Worm (Caenorhabditis elegans) whole organism, mixed stage, embryonic: Measurements from ENCODE around the gene trpp-4.

ENCODE experiments used
- M03D4.4 ChIP-seq: sonication (generic microtip); optimal IDR thresholded peaks from 2 replicates; lab custom pipeline; 2017; ENCODE audit warnings: mild to moderate bottlenecking, missing genetic modification characterization, missing compliant biosample characterization
- bed-3 ChIP-seq: fragments of 200-800 bp; sonication (Bioruptor generic); optimal IDR thresholded peaks from 3 replicates; lab custom pipeline; 2018; ENCODE audit warnings: mild to moderate bottlenecking, missing genetic modification characterization, moderate library complexity, missing compliant biosample characterization
- blmp-1 ChIP-seq: fragments of 150-350 bp; optimal IDR thresholded peaks from 2 replicates; lab custom pipeline; 2014; ENCODE audit warnings: missing biosample characterization, missing genetic modification characterization
- ceh-39 ChIP-seq: fragments of 150-350 bp; optimal IDR thresholded peaks from 2 replicates; lab custom pipeline; 2014; ENCODE audit warnings: missing biosample characterization, missing genetic modification characterization
- ceh-43 ChIP-seq: fragments of 200-800 bp; sonication (Bioruptor generic); optimal IDR thresholded peaks from 2 replicates; lab custom pipeline; 2018; ENCODE audit warnings: mild to moderate bottlenecking, missing genetic modification characterization, moderate library complexity, missing compliant biosample characterization
- ceh-83 ChIP-seq: fragments of 200-800 bp; sonication (Bioruptor generic); optimal IDR thresholded peaks from 2 replicates; lab custom pipeline; 2018; ENCODE audit warnings: mild to moderate bottlenecking, missing genetic modification characterization, missing compliant biosample characterization
- ces-1 ChIP-seq: fragments of 150-350 bp; optimal IDR thresholded peaks from 2 replicates; lab custom pipeline; 2014; ENCODE audit warnings: missing biosample characterization, missing genetic modification reagents, missing genetic modification characterization
- cnd-1 ChIP-seq: fragments of 200-800 bp; sonication (Bioruptor generic); optimal IDR thresholded peaks from 2 replicates; lab custom pipeline; 2018; ENCODE audit warnings: mild to moderate bottlenecking, missing genetic modification characterization, missing compliant biosample characterization
- drap-1 ChIP-seq: fragments of 200-800 bp; sonication (Bioruptor generic); optimal IDR thresholded peaks from 3 replicates; lab custom pipeline; 2018; ENCODE audit warnings: mild to moderate bottlenecking, missing genetic modification characterization, missing compliant biosample characterization
- elt-1 ChIP-seq: sonication (generic microtip); optimal IDR thresholded peaks from 2 replicates; lab custom pipeline; 2017; ENCODE audit warnings: missing genetic modification characterization, mild to moderate bottlenecking, missing compliant biosample characterization, antibody characterized with exemption, moderate library complexity, borderline replicate concordance; ENCODE audit not compliant: insufficient read depth
- elt-3 ChIP-seq: fragments of 150-350 bp; optimal IDR thresholded peaks from 2 replicates; lab custom pipeline; 2014; ENCODE audit warnings: missing biosample characterization, missing genetic modification characterization
- flh-1 ChIP-seq: fragments of 200-800 bp; sonication (Bioruptor generic); optimal IDR thresholded peaks from 2 replicates; lab custom pipeline; 2018; ENCODE audit warnings: mild to moderate bottlenecking, missing genetic modification characterization, moderate library complexity, missing compliant biosample characterization
- ham-2 ChIP-seq: fragments of 200-800 bp; sonication (Bioruptor generic); optimal IDR thresholded peaks from 2 replicates; lab custom pipeline; 2018; ENCODE audit warnings: mild to moderate bottlenecking, missing genetic modification characterization, missing compliant biosample characterization
- hlh-1 ChIP-seq: fragments of 150-350 bp; optimal IDR thresholded peaks from 2 replicates; lab custom pipeline; 2014; ENCODE audit warnings: missing biosample characterization, missing genetic modification reagents, missing genetic modification characterization
- lin-13 ChIP-seq: fragments of 150-350 bp; optimal IDR thresholded peaks from 2 replicates; lab custom pipeline; 2014; ENCODE audit warnings: missing biosample characterization, missing genetic modification characterization
- lin-32 ChIP-seq: fragments of 200-800 bp; sonication (Bioruptor generic); optimal IDR thresholded peaks from 2 replicates; lab custom pipeline; 2018; ENCODE audit warnings: mild to moderate bottlenecking, missing genetic modification characterization, missing compliant biosample characterization
- lsy-2 ChIP-seq: fragments of 150-350 bp; optimal IDR thresholded peaks from 2 replicates; lab custom pipeline; 2014; ENCODE audit warnings: missing biosample characterization, missing genetic modification characterization
- mab-5 ChIP-seq: fragments of 150-350 bp; optimal IDR thresholded peaks from 2 replicates; lab custom pipeline; 2014; ENCODE audit warnings: missing biosample characterization, missing genetic modification characterization
- mep-1 ChIP-seq: fragments of 150-350 bp; optimal IDR thresholded peaks from 2 replicates; lab custom pipeline; 2017; ENCODE audit warnings: missing biosample characterization, missing genetic modification reagents, missing genetic modification characterization, inconsistent platforms
- mls-2 ChIP-seq: sonication (generic microtip); optimal IDR thresholded peaks from 2 replicates; lab custom pipeline; 2016; ENCODE audit warnings: mild to moderate bottlenecking, missing genetic modification characterization, moderate library complexity, missing compliant biosample characterization
- nhr-12 ChIP-seq: fragments of 150-350 bp; optimal IDR thresholded peaks from 2 replicates; lab custom pipeline; 2014; ENCODE audit warnings: missing biosample characterization, missing genetic modification characterization
- nhr-2 ChIP-seq: fragments of 150-350 bp; optimal IDR thresholded peaks from 2 replicates; lab custom pipeline; 2014; ENCODE audit warnings: missing biosample characterization, missing genetic modification characterization
- nhr-237 ChIP-seq: fragments of 150-350 bp; optimal IDR thresholded peaks from 2 replicates; lab custom pipeline; 2014; ENCODE audit warnings: missing biosample characterization, missing genetic modification characterization
- nhr-28 ChIP-seq: fragments of 150-350 bp; optimal IDR thresholded peaks from 2 replicates; lab custom pipeline; 2014; ENCODE audit warnings: missing biosample characterization, missing genetic modification characterization
- nhr-76 ChIP-seq: sonication (generic microtip); optimal IDR thresholded peaks from 2 replicates; lab custom pipeline; 2017; ENCODE audit warnings: missing biosample characterization, missing genetic modification characterization
- pha-4 ChIP-seq: fragments of 150-350 bp; optimal IDR thresholded peaks from 2 replicates; lab custom pipeline; 2018; ENCODE audit warnings: missing biosample characterization, missing genetic modification reagents, missing genetic modification characterization
- sem-2 ChIP-seq: fragments of 200-800 bp; sonication (Bioruptor generic); optimal IDR thresholded peaks from 2 replicates; lab custom pipeline; 2018; ENCODE audit warnings: mild to moderate bottlenecking, missing genetic modification characterization, missing compliant biosample characterization
- snpc-4 ChIP-seq: fragments of 150-350 bp; optimal IDR thresholded peaks from 2 replicates; lab custom pipeline; 2014; ENCODE audit warnings: missing biosample characterization, missing genetic modification characterization
- sptf-1 ChIP-seq: sonication (generic microtip); optimal IDR thresholded peaks from 2 replicates; lab custom pipeline; 2017; ENCODE audit warnings: mild to moderate bottlenecking, missing genetic modification characterization, moderate library complexity, missing compliant biosample characterization
- tbx-8 ChIP-seq: fragments of 200-800 bp; sonication (Bioruptor generic); optimal IDR thresholded peaks from 2 replicates; lab custom pipeline; 2018; ENCODE audit warnings: mild to moderate bottlenecking, missing genetic modification characterization, moderate library complexity, missing compliant biosample characterization
- unc-120 ChIP-seq: sonication (generic microtip); optimal IDR thresholded peaks from 2 replicates; lab custom pipeline; 2017; ENCODE audit warnings: missing genetic modification characterization, missing compliant biosample characterization; ENCODE audit not compliant: poor library complexity, severe bottlenecking
- unc-39 ChIP-seq: fragments of 150-350 bp; optimal IDR thresholded peaks from 2 replicates; lab custom pipeline; 2014; ENCODE audit warnings: missing biosample characterization, missing genetic modification characterization
- unc-62 ChIP-seq: fragments of 150-350 bp; optimal IDR thresholded peaks from 2 replicates; lab custom pipeline; 2014; ENCODE audit warnings: missing biosample characterization, missing genetic modification reagents, missing genetic modification characterization
- zip-8 ChIP-seq: fragments of 150-350 bp; optimal IDR thresholded peaks from 2 replicates; lab custom pipeline; 2014; ENCODE audit warnings: missing biosample characterization, missing genetic modification characterization
- ztf-11 ChIP-seq: fragments of 150-350 bp; optimal IDR thresholded peaks from 2 replicates; lab custom pipeline; 2014; ENCODE audit warnings: missing biosample characterization, missing genetic modification characterization

Gene trpp-4

ce11 chrV:9414516-9414915, 14.4 kb downstream of the trpp-4 start, which contains the start of gene F36D4.4:
Gene F36D4.4 (minus strand): TSS chrV:9414616.
- no peak for TF ChIP-seq pha-4 (tag; lab: Kevin White, UChicago)
- no peak for TF ChIP-seq nhr-28 (tag; lab: Kevin White, UChicago)
- TF ChIP-seq ztf-11 (tag; lab: Kevin White, UChicago), result no peak
- no peak for TF ChIP-seq blmp-1
- TF ChIP-seq unc-120 (tag; lab: Kevin White, UChicago), result no peak
- TF ChIP-seq sem-2 (GFP tag; lab: Kevin White, UChicago), result no peak
- no peak for TF ChIP-seq zip-8 (tag; lab: Kevin White, UChicago)
- TF ChIP-seq bed-3 (GFP tag; lab: Kevin White, UChicago), result no peak
- TF ChIP-seq mls-2, result no peak
- TF ChIP-seq hlh-1 (tag; lab: Kevin White, UChicago), result no peak
- no peak for TF ChIP-seq nhr-2 (tag; lab: Kevin White, UChicago)
- no peak for TF ChIP-seq ham-2 (GFP tag; lab: Kevin White, UChicago)
- TF ChIP-seq M03D4.4 (tag; lab: Kevin White, UChicago), result no peak
- TF ChIP-seq nhr-12 (tag; lab: Kevin White, UChicago), result no peak

ce11 chrV:9416624-9417023, 16.5 kb downstream of the trpp-4 start, which contains the start of gene F36D4.1:
Gene F36D4.1 (plus strand): TSS chrV:9416924.
- TF ChIP-seq bed-3 (GFP tag; lab: Kevin White, UChicago), result no peak
- TF ChIP-seq nhr-28 (tag; lab: Kevin White, UChicago), result no peak
- TF ChIP-seq lsy-2 (tag; lab: Kevin White, UChicago), result no peak
- no peak for TF ChIP-seq cnd-1
- TF ChIP-seq elt-3, result no peak
- no peak for TF ChIP-seq elt-1 (tag; lab: Kevin White, UChicago)
- TF ChIP-seq mab-5 (tag; lab: Kevin White, UChicago), result no peak
- TF ChIP-seq ceh-43 (GFP tag; lab: Kevin White, UChicago), result no peak

ce11 chrV:9422745-9423144, 22.6 kb downstream of the trpp-4 start:
- TF ChIP-seq ham-2 (GFP tag; lab: Kevin White, UChicago), result peak; percentile 64
- TF ChIP-seq unc-39 (tag; lab: Kevin White, UChicago), result no peak
- TF ChIP-seq elt-3, result no peak
- peak; percentile 39 for TF ChIP-seq nhr-237

ce11 chrV:9423539-9423938, 23.4 kb downstream of the trpp-4 start:
- no peak for TF ChIP-seq unc-62 (GFP tag; lab: Kevin White, UChicago)
- peak; percentile 6 for TF ChIP-seq cnd-1

ce11 chrV:9424514-9424913, 24.4 kb downstream of the trpp-4 start:
- TF ChIP-seq zip-8 (tag; lab: Kevin White, UChicago), result no peak
- no peak for TF ChIP-seq mep-1 (tag; lab: Kevin White, UChicago)
- no peak for TF ChIP-seq bed-3 (GFP tag; lab: Kevin White, UChicago)
- TF ChIP-seq hlh-1 (tag; lab: Kevin White, UChicago), result peak; percentile 20
- peak; percentile 55 for TF ChIP-seq mls-2
- TF ChIP-seq nhr-28 (tag; lab: Kevin White, UChicago), result no peak
- no peak for TF ChIP-seq elt-3
- TF ChIP-seq nhr-2 (tag; lab: Kevin White, UChicago), result no peak
- no peak for TF ChIP-seq ceh-43 (GFP tag; lab: Kevin White, UChicago)
- no peak for TF ChIP-seq unc-62 (GFP tag; lab: Kevin White, UChicago)
- no peak for TF ChIP-seq cnd-1
- TF ChIP-seq nhr-237, result no peak
- TF ChIP-seq unc-39 (tag; lab: Kevin White, UChicago), result no peak
- TF ChIP-seq drap-1 (GFP tag; lab: Kevin White, UChicago), result no peak
- TF ChIP-seq ceh-83 (GFP tag; lab: Kevin White, UChicago), result no peak
- peak; percentile 7 for TF ChIP-seq pha-4 (tag; lab: Kevin White, UChicago)
- no peak for TF ChIP-seq lin-32
- TF ChIP-seq lin-13 (tag; lab: Kevin White, UChicago), result no peak
- no peak for TF ChIP-seq nhr-12 (tag; lab: Kevin White, UChicago)
- no peak for TF ChIP-seq blmp-1
- TF ChIP-seq lsy-2 (tag; lab: Kevin White, UChicago), result no peak
- no peak for TF ChIP-seq snpc-4
- TF ChIP-seq sem-2 (GFP tag; lab: Kevin White, UChicago), result no peak
- TF ChIP-seq flh-1 (GFP tag; lab: Kevin White, UChicago), result no peak
- peak; percentile 48 for TF ChIP-seq unc-120 (tag; lab: Kevin White, UChicago)
- TF ChIP-seq ztf-11 (tag; lab: Kevin White, UChicago), result no peak
- no peak for TF ChIP-seq nhr-76
- peak; percentile 82 for TF ChIP-seq ham-2 (GFP tag; lab: Kevin White, UChicago)
- no peak for TF ChIP-seq ces-1 (GFP tag; lab: Kevin White, UChicago)
- no peak for TF ChIP-seq sptf-1
- TF ChIP-seq ceh-39 (tag; lab: Kevin White, UChicago), result no peak
- TF ChIP-seq M03D4.4 (tag; lab: Kevin White, UChicago), result no peak
- TF ChIP-seq mab-5 (tag; lab: Kevin White, UChicago), result no peak
- TF ChIP-seq tbx-8, result no peak
- no peak for TF ChIP-seq elt-1 (tag; lab: Kevin White, UChicago)
